Worm (Caenorhabditis elegans): ENCODE measurements around the gene prp-38.

ce11 chrV:10794463-10794862 lies 11.4 kb downstream of the prp-38 start:
- TF ChIP-seq pha-4 (tag; optimal IDR thresholded peaks at IDR 0.05) (no peak), lin-39 (tag; optimal IDR thresholded peaks at IDR 0.05) (no peak), nhr-12 (tag; optimal IDR thresholded peaks at IDR 0.05) (no peak), pqm-1 (tag; optimal IDR thresholded peaks at IDR 0.05) (no peak), nhr-77 (tag; optimal IDR thresholded peaks at IDR 0.05) (no peak), zag-1 (tag; optimal IDR thresholded peaks at IDR 0.05) (no peak), elt-2 (tag; optimal IDR thresholded peaks at IDR 0.05) (no peak), tbx-2 (tag; optimal IDR thresholded peaks at IDR 0.05) (no peak), mdl-1 (tag; optimal IDR thresholded peaks at IDR 0.05) (no peak), nhr-28 (tag; optimal IDR thresholded peaks at IDR 0.05) (no peak), nhr-11 (tag; optimal IDR thresholded peaks at IDR 0.05) (no peak), fkh-10 (GFP tag; optimal IDR thresholded peaks at IDR 0.05) (no peak)
